Worm (Caenorhabditis elegans) whole organism, midembryonic: ENCODE results near the gene nstp-10.

Source experiments
- cog-1 ChIP-seq: sonication (generic microtip); optimal IDR thresholded peaks from 2 replicates; lab custom pipeline; 2016; ENCODE audit warnings: missing genetic modification characterization, missing compliant biosample characterization
- flt-1 ChIP-seq: fragments of 200-800 bp; sonication (Bioruptor generic); IDR thresholded peaks from 2 replicates; pipeline ENCODE4 v1.3.6; 2022; ENCODE audit warnings: missing genetic modification characterization, missing compliant biosample characterization
- klf-2 ChIP-seq: fragments of 200-800 bp; sonication (Bioruptor generic); conservative IDR thresholded peaks from 2 replicates; pipeline ENCODE4 v1.3.6; 2022; ENCODE audit warnings: missing genetic modification reagents, missing genetic modification characterization, missing compliant biosample characterization
- tab-1 ChIP-seq: fragments of 200-800 bp; sonication (Bioruptor generic); IDR thresholded peaks from 2 replicates; pipeline ENCODE4 v1.3.6; 2022; ENCODE audit warnings: missing genetic modification characterization, missing compliant biosample characterization
- ztf-23 ChIP-seq: fragments of 200-800 bp; sonication (Bioruptor generic); IDR thresholded peaks from 2 replicates; pipeline ENCODE4 v1.3.6; 2022; ENCODE audit warnings: missing genetic modification reagents, missing genetic modification characterization, missing compliant biosample characterization
- ztf-29 ChIP-seq: fragments of 200-800 bp; sonication (Bioruptor generic); IDR thresholded peaks from 2 replicates; pipeline ENCODE4 v1.3.6; 2022; ENCODE audit warnings: missing genetic modification reagents, missing genetic modification characterization, missing compliant biosample characterization

DNA sequence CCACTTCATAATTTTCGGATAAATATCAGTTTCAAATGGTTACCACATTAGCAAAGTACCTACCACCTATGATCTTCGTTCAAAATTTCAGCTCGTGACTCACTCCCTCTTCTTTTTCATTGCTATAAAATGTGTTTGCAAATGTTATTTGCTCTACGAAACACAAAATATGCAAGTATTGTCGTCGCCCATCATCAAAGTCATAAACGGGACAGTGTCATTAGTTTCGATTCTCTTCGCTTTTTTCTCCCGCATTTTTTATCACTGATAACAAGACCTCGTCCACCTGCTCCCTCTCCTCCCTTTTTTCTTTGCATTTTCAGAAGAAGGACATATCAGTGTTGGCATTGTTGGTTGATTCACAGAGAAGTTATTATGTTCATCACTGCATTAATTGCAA is 23.2 kb downstream of the nstp-10 start, which contains the start of gene C50F4.1:
- TF ChIP-seq klf-2 (GFP tag; lab: Robert Waterston, UW) (no peak), cog-1 (tag; lab: Kevin White, UChicago) (no peak), ztf-23 (no peak), ztf-29 (GFP tag; lab: Robert Waterston, UW) (no peak), flt-1 (GFP tag; lab: Robert Waterston, UW) (no peak), tab-1 (GFP tag; lab: Robert Waterston, UW) (no peak)
